Fruit fly (Drosophila melanogaster): Measurements from ENCODE around the gene BicD.
A peak's percentile ranks its signal among the peaks of the same experiment; 100 is the strongest.

BicD gene

DNA sequence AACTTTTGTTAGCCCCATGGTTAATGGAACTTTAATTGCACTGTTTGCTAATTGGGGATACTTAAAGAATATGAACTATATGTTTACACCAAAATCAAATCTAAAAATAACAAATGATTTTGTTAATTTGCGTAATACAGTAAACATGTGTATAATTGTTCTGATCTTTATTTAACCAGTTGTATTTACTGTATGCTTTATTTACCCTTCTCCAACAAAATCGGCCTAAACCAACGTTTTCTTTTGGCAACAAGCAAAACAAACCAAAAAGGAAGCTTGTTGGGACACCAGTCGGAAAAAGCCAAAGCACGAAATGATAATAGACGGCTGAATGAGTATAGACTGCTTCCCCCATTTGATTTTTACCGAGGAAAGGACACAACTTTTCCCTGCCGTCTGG is 2.4 kb downstream of the BicD start (continued):
- TF ChIP-seq crp (GFP tag; optimal IDR thresholded peaks at IDR 0.05) (no peak), CG14441 (GFP tag; IDR thresholded peaks at IDR 0.05) (no peak), Blimp-1 (GFP tag; optimal IDR thresholded peaks at IDR 0.05) (no peak), CG6791 (GFP tag; IDR thresholded peaks at IDR 0.05; ENCODE audit: partially characterized antibody) (no peak), org-1 (GFP tag; optimal IDR thresholded peaks at IDR 0.05) (peak; percentile 61), nom (GFP tag; optimal IDR thresholded peaks at IDR 0.05) (no peak), Sin3A (optimal IDR thresholded peaks at IDR 0.05) (no peak), ac (GFP tag; optimal IDR thresholded peaks at IDR 0.05) (no peak), cas (GFP tag; IDR thresholded peaks at IDR 0.05) (no peak), Chrac-16 (GFP tag; optimal IDR thresholded peaks at IDR 0.05) (no peak), CG6813 (GFP tag; optimal IDR thresholded peaks at IDR 0.05) (peak; percentile 85), CG8765 (GFP tag; IDR thresholded peaks at IDR 0.05) (no peak), CG32772 (GFP tag; IDR thresholded peaks at IDR 0.05) (no peak), HmgZ (tag; optimal IDR thresholded peaks at IDR 0.05) (peak; percentile 62), Mrtf (GFP tag; IDR thresholded peaks at IDR 0.05) (no peak), CG10462 (GFP tag; optimal IDR thresholded peaks at IDR 0.05) (no peak), cwo (GFP tag; optimal IDR thresholded peaks at IDR 0.05) (peak; percentile 62), trh (GFP tag; optimal IDR thresholded peaks at IDR 0.05) (no peak), CG10431 (GFP tag; optimal IDR thresholded peaks at IDR 0.05) (no peak), repo (GFP tag; optimal IDR thresholded peaks at IDR 0.05) (no peak), CG7271 (tag; optimal IDR thresholded peaks at IDR 0.05) (no peak), Dip3 (GFP tag; optimal IDR thresholded peaks at IDR 0.05) (peak; percentile 49), CG31224 (GFP tag; IDR thresholded peaks at IDR 0.05) (no peak), CG14710 (tag; optimal IDR thresholded peaks at IDR 0.05) (no peak), ATbp (GFP tag; optimal IDR thresholded peaks at IDR 0.05) (no peak), gcm2 (GFP tag; optimal IDR thresholded peaks at IDR 0.05) (no peak), dimm (GFP tag; IDR thresholded peaks at IDR 0.05) (no peak), CG17829 (tag; optimal IDR thresholded peaks at IDR 0.05) (no peak), ERR (GFP tag; optimal IDR thresholded peaks at IDR 0.05) (peak; percentile 55), slou (GFP tag; optimal IDR thresholded peaks at IDR 0.05) (peak; percentile 59), Antp (GFP tag; optimal IDR thresholded peaks at IDR 0.05) (no peak), Dad (GFP tag; optimal IDR thresholded peaks at IDR 0.05) (peak; percentile 2), Bteb2 (GFP tag; optimal IDR thresholded peaks at IDR 0.05) (peak; percentile 75), CG2889 (GFP tag; IDR thresholded peaks at IDR 0.05) (no peak), CG14050 (GFP tag; IDR thresholded peaks at IDR 0.05) (no peak), exex (tag; optimal IDR thresholded peaks at IDR 0.05) (peak; percentile 33), kay (GFP tag; optimal IDR thresholded peaks at IDR 0.05) (peak; percentile 7), CG15269 (tag; optimal IDR thresholded peaks at IDR 0.05) (peak; percentile 56), lab (GFP tag; optimal IDR thresholded peaks at IDR 0.05) (peak; percentile 95), fd3F (GFP tag; optimal IDR thresholded peaks at IDR 0.05) (peak; percentile 89), gfzf (GFP tag; optimal IDR thresholded peaks at IDR 0.05) (no peak), CG3838 (GFP tag; optimal IDR thresholded peaks at IDR 0.05) (no peak), cato (GFP tag; optimal IDR thresholded peaks at IDR 0.05; ENCODE audit: borderline replicate concordance) (no peak), Lhr (GFP tag; optimal IDR thresholded peaks at IDR 0.05) (no peak), CG12299 (tag; optimal IDR thresholded peaks at IDR 0.05) (peak; percentile 71), Hr78 (GFP tag; optimal IDR thresholded peaks at IDR 0.05) (no peak), E2f1 (GFP tag; IDR thresholded peaks at IDR 0.05) (no peak), CG7987 (GFP tag; optimal IDR thresholded peaks at IDR 0.05) (peak; percentile 80), sr (GFP tag; IDR thresholded peaks at IDR 0.05) (no peak), dan (GFP tag; IDR thresholded peaks at IDR 0.05) (no peak), chif (GFP tag; optimal IDR thresholded peaks at IDR 0.05) (peak in 1 of 2 experiments; percentile 27)

Measured in whole organism, embryonic.